Fruit fly (Drosophila melanogaster): ENCODE data around the gene PolE1.
A peak's percentile ranks its signal among the peaks of the same experiment; 100 is the strongest.

PolE1 gene

DNA sequence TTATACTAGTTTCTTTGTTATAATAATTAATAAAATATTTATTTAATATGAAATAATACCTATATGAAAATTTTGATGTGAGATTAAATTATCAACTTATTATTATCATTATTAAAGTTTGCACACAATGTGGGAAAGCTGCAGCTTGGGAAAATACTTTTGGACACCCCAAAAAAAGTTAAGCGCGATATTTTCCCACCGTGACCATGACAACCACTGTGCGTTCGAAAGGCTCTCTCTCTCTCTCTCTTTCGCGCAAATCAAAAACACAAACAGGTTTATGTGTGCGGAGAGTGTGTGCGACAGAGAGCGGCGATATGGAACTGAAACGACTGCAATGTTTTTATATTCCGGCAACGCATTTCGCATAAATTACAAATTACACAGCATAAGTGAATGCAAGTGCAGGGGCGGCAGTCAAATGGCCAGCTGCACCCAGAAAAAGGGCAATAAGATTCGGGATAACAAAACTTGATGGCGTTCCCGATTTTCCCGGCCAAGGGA is 983 bp upstream of the PolE1 start (continued):
- TF ChIP-seq Atf6 (GFP tag; IDR thresholded peaks at IDR 0.05) (no peak), BEAF-32 (GFP tag; optimal IDR thresholded peaks at IDR 0.05) (no peak), C15 (GFP tag; IDR thresholded peaks at IDR 0.05) (no peak), HLHmδ (GFP tag; optimal IDR thresholded peaks at IDR 0.05) (no peak), zf30C (GFP tag; optimal IDR thresholded peaks at IDR 0.05) (no peak), prd (optimal IDR thresholded peaks at IDR 0.05) (no peak), prd (GFP tag; IDR thresholded peaks at IDR 0.05) (peak; percentile 65; the same call in 2 of the 3 replicates), CG31365 (tag; optimal IDR thresholded peaks at IDR 0.05) (no peak), CG1792 (GFP tag; optimal IDR thresholded peaks at IDR 0.05) (no peak), CG5953 (GFP tag; IDR thresholded peaks at IDR 0.05) (peak; percentile 29; the same call in 1 of the 2 replicates), Dp (GFP tag; optimal IDR thresholded peaks at IDR 0.05) (no peak), tll (GFP tag; optimal IDR thresholded peaks at IDR 0.05) (peak in 1 of 2 experiments; percentile 21), jing (GFP tag; optimal IDR thresholded peaks at IDR 0.05) (no peak), HLH54F (GFP tag; optimal IDR thresholded peaks at IDR 0.05) (no peak), gcm (GFP tag; optimal IDR thresholded peaks at IDR 0.05) (peak; percentile 35), gcm2 (GFP tag; optimal IDR thresholded peaks at IDR 0.05) (no peak), bab2 (GFP tag; optimal IDR thresholded peaks at IDR 0.05) (no peak), vnd (GFP tag; IDR thresholded peaks at IDR 0.05; ENCODE audit: partially characterized antibody) (no peak), nau (GFP tag; optimal IDR thresholded peaks at IDR 0.05) (no peak), maf-S (GFP tag; optimal IDR thresholded peaks at IDR 0.05) (no peak), HHEX (GFP tag; optimal IDR thresholded peaks at IDR 0.05) (peak; percentile 15), Dek (tag; optimal IDR thresholded peaks at IDR 0.05) (peak; percentile 14), tin (GFP tag; optimal IDR thresholded peaks at IDR 0.05) (peak; percentile 56), CG16813 (GFP tag; IDR thresholded peaks at IDR 0.05; ENCODE audit: partially characterized antibody) (no peak), klu (GFP tag; IDR thresholded peaks at IDR 0.05) (no peak), CG15073 (GFP tag; optimal IDR thresholded peaks at IDR 0.05) (no peak), Gsc (GFP tag; IDR thresholded peaks at IDR 0.05) (no peak), CG18619 (GFP tag; optimal IDR thresholded peaks at IDR 0.05) (peak; percentile 41), ato (GFP tag; IDR thresholded peaks at IDR 0.05; ENCODE audit: partially characterized antibody) (no peak), CG9876 (GFP tag; optimal IDR thresholded peaks at IDR 0.05) (no peak), CG7987 (GFP tag; optimal IDR thresholded peaks at IDR 0.05) (no peak), exex (tag; optimal IDR thresholded peaks at IDR 0.05) (no peak), CG9215 (GFP tag; IDR thresholded peaks at IDR 0.05) (peak; percentile 44; the same call in 1 of the 2 replicates), Xbp1 (GFP tag; optimal IDR thresholded peaks at IDR 0.05) (peak; percentile 44), CG18262 (tag; optimal IDR thresholded peaks at IDR 0.05) (peak; percentile 84), CG13894 (tag; optimal IDR thresholded peaks at IDR 0.05) (no peak), CG18599 (GFP tag; optimal IDR thresholded peaks at IDR 0.05) (peak; percentile 2), CG32772 (GFP tag; IDR thresholded peaks at IDR 0.05) (no peak), CG12155 (GFP tag; optimal IDR thresholded peaks at IDR 0.05) (no peak), ERR (GFP tag; optimal IDR thresholded peaks at IDR 0.05) (no peak), pb (GFP tag; optimal IDR thresholded peaks at IDR 0.05) (no peak), CG11723 (GFP tag; optimal IDR thresholded peaks at IDR 0.05) (no peak), p53 (GFP tag; optimal IDR thresholded peaks at IDR 0.05) (no peak), CG17359 (tag; optimal IDR thresholded peaks at IDR 0.05) (peak; percentile 57), sima (GFP tag; optimal IDR thresholded peaks at IDR 0.05) (no peak), mam (GFP tag; optimal IDR thresholded peaks at IDR 0.05) (peak; percentile 54), lov (optimal IDR thresholded peaks at IDR 0.05) (no peak), lov (GFP tag; IDR thresholded peaks at IDR 0.05) (0 out of 3 replicates have a peak, but pooled peaks have one; percentile 9), ftz-f1 (GFP tag; optimal IDR thresholded peaks at IDR 0.05) (no peak), wek (GFP tag; optimal IDR thresholded peaks at IDR 0.05) (no peak), sob (GFP tag; IDR thresholded peaks at IDR 0.05) (peak; percentile 43; the same call in 1 of the 2 replicates)
